Fruit fly (Drosophila melanogaster) Kc167 (cell line): ENCODE data around the gene CG2157.

Source experiments
- Myc ChIP-seq: fragments of >200 bp; optimal IDR thresholded peaks from 2 replicates; lab custom pipeline; 2017; ENCODE audit warnings: missing external identifiers
- insv ChIP-seq: fragments of >200 bp; optimal IDR thresholded peaks from 3 replicates; lab custom pipeline; 2018; ENCODE audit warnings: missing external identifiers

DNA sequence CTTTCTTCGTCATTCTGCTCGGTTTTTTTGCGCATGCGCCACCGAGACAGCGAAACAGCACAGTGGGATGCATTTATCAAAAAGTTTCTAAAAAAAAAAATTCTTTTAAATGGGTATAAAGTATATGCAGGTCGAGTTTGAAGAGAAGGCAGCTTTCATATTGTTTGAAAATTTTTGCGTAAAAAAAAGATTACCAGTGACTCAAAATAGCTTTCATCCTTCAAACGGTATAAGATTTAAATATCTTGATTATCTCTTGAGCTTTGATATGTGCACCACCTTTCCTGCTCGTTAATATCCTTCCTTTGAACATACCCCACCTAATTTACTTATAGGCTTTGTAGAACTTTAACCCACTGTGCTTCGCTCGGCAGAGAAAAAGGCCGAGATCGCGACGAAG is 36.0 kb downstream of the CG2157 start:
- TF ChIP-seq insv (lab: Kevin White, UChicago), result no peak
- TF ChIP-seq Myc, result no peak
